Worm (Caenorhabditis elegans) whole organism, early embryonic: ENCODE results near the gene djr-1.1.

Source experiments
- B0310.2 ChIP-seq: sonication (generic microtip); optimal IDR thresholded peaks from 2 replicates; lab custom pipeline; 2016; ENCODE audit warnings: mild to moderate bottlenecking, missing genetic modification characterization, missing compliant biosample characterization
- F13C5.2 ChIP-seq: sonication (generic microtip); optimal IDR thresholded peaks from 2 replicates; lab custom pipeline; 2017; ENCODE audit warnings: mild to moderate bottlenecking, missing genetic modification characterization, inconsistent platforms, missing compliant biosample characterization
- aly-1 ChIP-seq: sonication (generic microtip); optimal IDR thresholded peaks from 2 replicates; lab custom pipeline; 2016; ENCODE audit warnings: missing genetic modification characterization, missing compliant biosample characterization
- ama-1 ChIP-seq: fragments of 150-350 bp; optimal IDR thresholded peaks from 2 replicates; lab custom pipeline; 2014
- ceh-36 ChIP-seq: sonication (generic microtip); optimal IDR thresholded peaks from 2 replicates; lab custom pipeline; 2016; ENCODE audit warnings: missing genetic modification characterization, inconsistent platforms, missing compliant biosample characterization
- ets-7 ChIP-seq: sonication (generic microtip); optimal IDR thresholded peaks from 2 replicates; lab custom pipeline; 2016; ENCODE audit warnings: missing genotype, missing genetic modification characterization, missing compliant biosample characterization
- flt-1 ChIP-seq: fragments of 200-800 bp; sonication (Bioruptor generic); IDR thresholded peaks from 2 replicates; pipeline ENCODE4 v1.3.6; 2022; ENCODE audit warnings: missing genetic modification characterization, missing compliant biosample characterization
- hmbx-1 ChIP-seq: sonication (generic microtip); optimal IDR thresholded peaks from 2 replicates; lab custom pipeline; 2016; ENCODE audit warnings: mild to moderate bottlenecking, missing genetic modification characterization, missing compliant biosample characterization
- hnd-1 ChIP-seq: sonication (generic microtip); optimal IDR thresholded peaks from 2 replicates; lab custom pipeline; 2016; ENCODE audit warnings: missing genetic modification characterization, missing compliant biosample characterization
- scrt-1 ChIP-seq: fragments of 200-800 bp; sonication (Bioruptor generic); IDR thresholded peaks from 2 replicates; pipeline ENCODE4 v1.3.6; 2022; ENCODE audit warnings: missing genetic modification characterization, missing compliant biosample characterization
- sea-1 ChIP-seq: fragments of 200-800 bp; sonication (Bioruptor generic); conservative IDR thresholded peaks from 2 replicates; pipeline ENCODE4 v1.3.6; 2022; ENCODE audit warnings: missing genetic modification characterization, missing compliant biosample characterization
- tbx-11 ChIP-seq: fragments of 200-800 bp; sonication (Bioruptor generic); IDR thresholded peaks from 2 replicates; pipeline ENCODE4 v1.3.6; 2022; ENCODE audit warnings: missing genetic modification characterization, missing compliant biosample characterization
- tbx-37 ChIP-seq: fragments of 200-800 bp; sonication (Bioruptor generic); conservative IDR thresholded peaks from 2 replicates; pipeline ENCODE4 v1.3.6; 2022; ENCODE audit warnings: missing genetic modification reagents, missing genetic modification characterization, missing compliant biosample characterization

DNA sequence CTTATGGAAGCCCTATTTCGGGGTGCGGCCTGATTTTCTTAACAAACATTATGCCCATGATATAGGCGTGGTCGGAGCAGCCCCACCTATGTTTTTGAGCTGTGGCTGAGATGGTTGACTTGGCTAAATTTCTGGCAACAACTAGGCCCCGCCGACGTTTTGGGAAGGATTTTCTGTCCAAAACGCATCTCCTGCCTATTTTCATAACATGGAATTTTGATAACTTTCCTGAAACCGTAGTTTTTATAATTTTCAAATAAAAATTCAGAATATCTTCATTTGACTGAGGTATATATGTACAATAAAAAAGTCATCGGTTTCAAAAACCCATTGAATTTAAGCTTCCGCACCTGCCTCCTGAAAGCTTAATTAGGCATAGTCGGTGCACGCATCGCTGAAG lies 30.8 kb downstream of the djr-1.1 start:
- TF ChIP-seq ama-1 (lab: Kevin White, UChicago) (no peak), tbx-11 (GFP tag; lab: Robert Waterston, UW) (no peak), flt-1 (GFP tag; lab: Robert Waterston, UW) (no peak), ceh-36 (no peak), hnd-1 (tag; lab: Kevin White, UChicago) (no peak), sea-1 (GFP tag; lab: Robert Waterston, UW) (no peak), hmbx-1 (tag; lab: Kevin White, UChicago) (no peak), F13C5.2 (tag; lab: Kevin White, UChicago) (no peak), scrt-1 (GFP tag; lab: Robert Waterston, UW) (no peak), B0310.2 (tag; lab: Kevin White, UChicago) (no peak), aly-1 (tag; lab: Kevin White, UChicago) (no peak), ets-7 (tag; lab: Kevin White, UChicago) (no peak), tbx-37 (GFP tag; lab: Robert Waterston, UW) (no peak)
